Fruit fly (Drosophila melanogaster): ENCODE results near the gene CG34426.
A peak's percentile ranks its signal among the peaks of the same experiment; 100 is the strongest.

CG34426 gene

dm6 chr3L:8765969-8766538 lies 36.2 kb upstream of the CG34426 start (continued):
- TF ChIP-seq CG12299 (tag; optimal IDR thresholded peaks at IDR 0.05), result peak; percentile 97
- TF ChIP-seq Lhr (GFP tag; optimal IDR thresholded peaks at IDR 0.05), result peak; percentile 96
- TF ChIP-seq lmd (GFP tag; IDR thresholded peaks at IDR 0.05), result peak; percentile 99
- TF ChIP-seq Sry-β (GFP tag; optimal IDR thresholded peaks at IDR 0.05), result peak; percentile 71
- TF ChIP-seq NK7.1 (GFP tag; optimal IDR thresholded peaks at IDR 0.05), result peak; percentile 91
- peak; percentile 97 for TF ChIP-seq CG18476 (GFP tag; optimal IDR thresholded peaks at IDR 0.05)
- peak; percentile 92 for TF ChIP-seq emc (GFP tag; optimal IDR thresholded peaks at IDR 0.05)
- no peak for TF ChIP-seq Opbp (GFP tag; IDR thresholded peaks at IDR 0.05; ENCODE audit: partially characterized antibody)
- TF ChIP-seq CG43689 (GFP tag; IDR thresholded peaks at IDR 0.05), result peak; percentile 95
- TF ChIP-seq CG14014 (GFP tag; IDR thresholded peaks at IDR 0.05), result peak; percentile 98
- peak; percentile 98 for TF ChIP-seq Fer1 (GFP tag; optimal IDR thresholded peaks at IDR 0.05)
- TF ChIP-seq dan (GFP tag; IDR thresholded peaks at IDR 0.05), result peak; percentile 89
- peak; percentile 99 for TF ChIP-seq CG7839 (tag; optimal IDR thresholded peaks at IDR 0.05)
- TF ChIP-seq CG10274 (GFP tag; optimal IDR thresholded peaks at IDR 0.05), result peak; percentile 91
- peak; percentile 97 for TF ChIP-seq pnt (GFP tag; optimal IDR thresholded peaks at IDR 0.05)
- TF ChIP-seq grn (GFP tag; optimal IDR thresholded peaks at IDR 0.05), result peak; percentile 71
- TF ChIP-seq dysf (GFP tag; IDR thresholded peaks at IDR 0.05), result peak; percentile 99
- peak; percentile 94 for TF ChIP-seq NFAT (GFP tag; IDR thresholded peaks at IDR 0.05)
- peak; percentile 97 for TF ChIP-seq CG10147 (GFP tag; optimal IDR thresholded peaks at IDR 0.05)
- peak; percentile 98 for TF ChIP-seq CG7786 (GFP tag; optimal IDR thresholded peaks at IDR 0.05)
- TF ChIP-seq da (GFP tag; optimal IDR thresholded peaks at IDR 0.05), result peak; percentile 96
- TF ChIP-seq gce (GFP tag; IDR thresholded peaks at IDR 0.05), result peak; percentile 95
- peak; percentile 98 for TF ChIP-seq so (GFP tag; IDR thresholded peaks at IDR 0.05)
- peak; percentile 95 for TF ChIP-seq ap (GFP tag; IDR thresholded peaks at IDR 0.05)
- TF ChIP-seq vnd (GFP tag; IDR thresholded peaks at IDR 0.05; ENCODE audit: partially characterized antibody), result peak; percentile 75
- no peak for TF ChIP-seq cad (GFP tag; optimal IDR thresholded peaks at IDR 0.05)
- TF ChIP-seq Neu2 (GFP tag; optimal IDR thresholded peaks at IDR 0.05; ENCODE audit: borderline replicate concordance), result peak; percentile 69
- TF ChIP-seq ATbp (GFP tag; optimal IDR thresholded peaks at IDR 0.05), result peak; percentile 97
- peak; percentile 94 for TF ChIP-seq her (GFP tag; optimal IDR thresholded peaks at IDR 0.05)
- peak; percentile 87 for TF ChIP-seq CG7987 (GFP tag; optimal IDR thresholded peaks at IDR 0.05)
- TF ChIP-seq CG2875 (GFP tag; optimal IDR thresholded peaks at IDR 0.05), result peak; percentile 97
- peak; percentile 97 for TF ChIP-seq CG10366 (GFP tag; IDR thresholded peaks at IDR 0.05)
- TF ChIP-seq CG15269 (tag; optimal IDR thresholded peaks at IDR 0.05), result peak; percentile 98
- TF ChIP-seq dmrt99B (tag; optimal IDR thresholded peaks at IDR 0.05), result peak; percentile 99
- TF ChIP-seq eyg (GFP tag; optimal IDR thresholded peaks at IDR 0.05), result peak; percentile 81
- TF ChIP-seq CG5180 (GFP tag; optimal IDR thresholded peaks at IDR 0.05), result peak; percentile 90
- peak; percentile 89 for TF ChIP-seq CG3838 (GFP tag; optimal IDR thresholded peaks at IDR 0.05)
- peak; percentile 96 for TF ChIP-seq CG4854 (GFP tag; optimal IDR thresholded peaks at IDR 0.05)
- peak; percentile 90 for TF ChIP-seq CG30020 (tag; optimal IDR thresholded peaks at IDR 0.05)
- peak; percentile 97 for TF ChIP-seq CG12744 (GFP tag; optimal IDR thresholded peaks at IDR 0.05)
- peak; percentile 91 for TF ChIP-seq CG9727 (GFP tag; optimal IDR thresholded peaks at IDR 0.05)
- TF ChIP-seq CG10209 (GFP tag; optimal IDR thresholded peaks at IDR 0.05), result peak; percentile 99
- peak; percentile 100 for TF ChIP-seq sens (GFP tag)
- TF ChIP-seq Six4 (GFP tag; optimal IDR thresholded peaks at IDR 0.05), result peak; percentile 97
- TF ChIP-seq CG9215 (GFP tag; IDR thresholded peaks at IDR 0.05), result peak; percentile 97
- peak; percentile 91 for TF ChIP-seq Vsx1 (GFP tag; optimal IDR thresholded peaks at IDR 0.05)
- TF ChIP-seq ac (GFP tag; optimal IDR thresholded peaks at IDR 0.05), result peak; percentile 79
- TF ChIP-seq nerfin-1 (tag; optimal IDR thresholded peaks at IDR 0.05), result peak; percentile 91
- peak; percentile 87 for TF ChIP-seq GATAe (GFP tag; conservative IDR thresholded peaks at IDR 0.05)
- TF ChIP-seq CG2889 (GFP tag; IDR thresholded peaks at IDR 0.05), result peak; percentile 95

Measured in whole organism, embryonic.